Fruit fly (Drosophila melanogaster) whole organism, wandering third instar larva: ENCODE results near the gene Taf9.
A peak's percentile ranks its signal among the peaks of the same experiment; 100 is the strongest.

Experiments
- Abd-B ChIP-seq: fragments of >200 bp; optimal IDR thresholded peaks from 2 replicates; lab custom pipeline; 2017; ENCODE audit warnings: missing biosample characterization, missing genetic modification characterization
- CG32264 ChIP-seq: fragments of 200-800 bp; sonication (Bioruptor generic); optimal IDR thresholded peaks from 2 replicates; lab custom pipeline; 2016; ENCODE audit warnings: missing biosample characterization, missing genetic modification characterization
- CG9705 ChIP-seq: fragments of 200-800 bp; sonication (Bioruptor generic); optimal IDR thresholded peaks from 2 replicates; lab custom pipeline; 2018; ENCODE audit warnings: missing biosample characterization, mild to moderate bottlenecking, missing genetic modification characterization
- CrebA ChIP-seq: fragments of 200-800 bp; sonication (Bioruptor generic); optimal IDR thresholded peaks from 2 replicates; lab custom pipeline; 2016; ENCODE audit warnings: missing biosample characterization, mild to moderate bottlenecking, missing genetic modification characterization, borderline replicate concordance
- Dfd ChIP-seq: fragments of >200 bp; optimal IDR thresholded peaks from 2 replicates; lab custom pipeline; 2017; ENCODE audit warnings: missing biosample characterization, missing genetic modification characterization
- Dif ChIP-seq: fragments of 200-275, 200-300 bp; sonication (Bioruptor generic); optimal IDR thresholded peaks from 2 replicates; lab custom pipeline; 2018; ENCODE audit warnings: missing biosample characterization, missing genetic modification characterization; ENCODE audit not compliant: partially characterized antibody
- GATAd ChIP-seq: sonication (Bioruptor generic); optimal IDR thresholded peaks from 2 replicates; lab custom pipeline; 2016; ENCODE audit warnings: missing biosample characterization, missing genetic modification characterization
- HLH106 ChIP-seq: fragments of 200-800 bp; optimal IDR thresholded peaks from 3 replicates; lab custom pipeline; 2019; ENCODE audit warnings: missing biosample characterization, mild to moderate bottlenecking, missing genetic modification characterization, moderate library complexity
- Hnf4 ChIP-seq: fragments of 200-800 bp; sonication (Bioruptor generic); optimal IDR thresholded peaks from 2 replicates; lab custom pipeline; 2016; ENCODE audit warnings: missing biosample characterization, mild to moderate bottlenecking, missing genetic modification characterization
- Hr78 ChIP-seq: fragments of >200 bp; optimal IDR thresholded peaks from 2 replicates; lab custom pipeline; 2017; ENCODE audit warnings: missing biosample characterization, missing genetic modification characterization
- Hr83 ChIP-seq: fragments of 200-300 bp; sonication (Bioruptor generic); optimal IDR thresholded peaks from 2 replicates; lab custom pipeline; 2016; ENCODE audit warnings: missing biosample characterization, mild to moderate bottlenecking, missing genetic modification characterization, moderate library complexity; ENCODE audit not compliant: poor library complexity, severe bottlenecking
- Jra ChIP-seq: sonication (Bioruptor generic); optimal IDR thresholded peaks from 2 replicates; lab custom pipeline; 2016; ENCODE audit warnings: missing biosample characterization, missing genetic modification characterization
- Mio ChIP-seq: sonication (Bioruptor generic); optimal IDR thresholded peaks from 2 replicates; lab custom pipeline; 2016; ENCODE audit warnings: missing biosample characterization, missing genetic modification characterization
- Myc ChIP-seq: fragments of >200 bp; optimal IDR thresholded peaks from 2 replicates; lab custom pipeline; 2017
- N ChIP-seq: fragments of >200 bp; optimal IDR thresholded peaks from 2 replicates; lab custom pipeline; 2018; ENCODE audit warnings: missing biosample characterization, missing external identifiers, missing genetic modification characterization
- OdsH ChIP-seq: fragments of 200-800 bp; sonication (Bioruptor generic); optimal IDR thresholded peaks from 2 replicates; lab custom pipeline; 2016; ENCODE audit warnings: missing biosample characterization, mild to moderate bottlenecking, missing genetic modification characterization
- Rel ChIP-seq, 2 experiments: fragments of 200-800 bp; sonication (Bioruptor generic) in 1 of 2; optimal IDR thresholded peaks; 2 replicates in 1 of 2; 3 replicates in 1 of 2; lab custom pipeline; 2016 to 2019; ENCODE audit warnings: mild to moderate bottlenecking in 2 of 2, missing biosample characterization in 2 of 2, missing genetic modification characterization in 2 of 2, moderate library complexity in 1 of 2
- Sp1 ChIP-seq: fragments of 200-800 bp; sonication (Bioruptor generic); optimal IDR thresholded peaks from 3 replicates; lab custom pipeline; 2019; ENCODE audit warnings: missing biosample characterization, mild to moderate bottlenecking, missing genetic modification characterization, moderate library complexity
- Vsx2 ChIP-seq: fragments of 200-300, 225-300 bp; sonication (Bioruptor generic); optimal IDR thresholded peaks from 2 replicates; lab custom pipeline; 2018; ENCODE audit warnings: missing biosample characterization, missing genetic modification characterization; ENCODE audit not compliant: partially characterized antibody
- br ChIP-seq: fragments of 200-800 bp; sonication (Bioruptor generic); optimal IDR thresholded peaks from 2 replicates; lab custom pipeline; 2016; ENCODE audit warnings: missing biosample characterization, missing genetic modification characterization
- brk ChIP-seq: fragments of 200-800 bp; sonication (Bioruptor generic); optimal IDR thresholded peaks from 2 replicates; lab custom pipeline; 2016; ENCODE audit warnings: missing biosample characterization, mild to moderate bottlenecking, missing genetic modification characterization
- dl ChIP-seq, 2 experiments: fragments of 175-275, 200-275 bp in 1 of 2; fragments of 200-275 bp in 1 of 2; sonication (Bioruptor generic); optimal IDR thresholded peaks; lab custom pipeline; 2018; ENCODE audit warnings: mild to moderate bottlenecking in 2 of 2, missing biosample characterization in 2 of 2, missing genetic modification characterization in 2 of 2, moderate library complexity in 2 of 2; ENCODE audit not compliant: partially characterized antibody in 2 of 2, insufficient read depth in 1 of 2
- dmrt93B ChIP-seq: fragments of 200-800 bp; sonication (Bioruptor generic); optimal IDR thresholded peaks from 2 replicates; lab custom pipeline; 2018; ENCODE audit warnings: missing biosample characterization, mild to moderate bottlenecking, missing genetic modification characterization
- dsf ChIP-seq: sonication (Bioruptor generic); optimal IDR thresholded peaks from 2 replicates; lab custom pipeline; 2016; ENCODE audit warnings: missing biosample characterization, missing genetic modification characterization, borderline replicate concordance
- ey ChIP-seq: fragments of 200-800 bp; sonication (Bioruptor generic); optimal IDR thresholded peaks from 2 replicates; lab custom pipeline; 2016; ENCODE audit warnings: missing biosample characterization, missing genetic modification characterization
- foxo ChIP-seq, 2 experiments: fragments of 200-800 bp; sonication (Bioruptor generic); optimal IDR thresholded peaks; 2 replicates in 1 of 2; 3 replicates in 1 of 2; lab custom pipeline; 2016 to 2017; ENCODE audit warnings: missing biosample characterization in 2 of 2, missing genetic modification characterization in 2 of 2
- fru ChIP-seq: fragments of 200-800 bp; sonication (Bioruptor generic); optimal IDR thresholded peaks from 3 replicates; lab custom pipeline; 2016; ENCODE audit warnings: missing biosample characterization, mild to moderate bottlenecking, missing genetic modification characterization
- h ChIP-seq: fragments of 200-800 bp; sonication (Bioruptor generic); optimal IDR thresholded peaks from 3 replicates; lab custom pipeline; 2016; ENCODE audit warnings: missing biosample characterization, mild to moderate bottlenecking, missing genetic modification characterization
- jim ChIP-seq: fragments of 175-275, 200-325 bp; sonication (Bioruptor generic); optimal IDR thresholded peaks from 2 replicates; lab custom pipeline; 2016; ENCODE audit warnings: missing biosample characterization, mild to moderate bottlenecking, missing genetic modification characterization
- lola ChIP-seq: fragments of >200 bp; optimal IDR thresholded peaks from 2 replicates; lab custom pipeline; 2017; ENCODE audit warnings: missing biosample characterization, missing genetic modification characterization
- pan ChIP-seq: fragments of >200 bp; optimal IDR thresholded peaks from 2 replicates; lab custom pipeline; 2017
- psq ChIP-seq: fragments of 200-800 bp; sonication (Bioruptor generic); optimal IDR thresholded peaks from 3 replicates; lab custom pipeline; 2017; ENCODE audit warnings: missing biosample characterization, mild to moderate bottlenecking, missing genetic modification characterization, moderate library complexity
- rgr ChIP-seq: fragments of 200-800 bp; sonication (Bioruptor generic); optimal IDR thresholded peaks from 3 replicates; lab custom pipeline; 2016; ENCODE audit warnings: missing biosample characterization, mild to moderate bottlenecking, missing genetic modification characterization
- sage ChIP-seq: fragments of 200-800 bp; sonication (Bioruptor generic); optimal IDR thresholded peaks from 2 replicates; lab custom pipeline; 2016; ENCODE audit warnings: missing biosample characterization, mild to moderate bottlenecking, missing genetic modification characterization
- sv ChIP-seq: fragments of 200-800 bp; sonication (Bioruptor generic); optimal IDR thresholded peaks from 3 replicates; lab custom pipeline; 2016; ENCODE audit warnings: missing biosample characterization, missing genetic modification characterization
- tai ChIP-seq: sonication (Bioruptor generic); optimal IDR thresholded peaks from 2 replicates; lab custom pipeline; 2016; ENCODE audit warnings: missing biosample characterization, missing genetic modification characterization
- woc ChIP-seq: sonication (Bioruptor generic); optimal IDR thresholded peaks from 2 replicates; lab custom pipeline; 2016; ENCODE audit warnings: missing biosample characterization, mild to moderate bottlenecking, missing genetic modification characterization

Gene Taf9

DNA sequence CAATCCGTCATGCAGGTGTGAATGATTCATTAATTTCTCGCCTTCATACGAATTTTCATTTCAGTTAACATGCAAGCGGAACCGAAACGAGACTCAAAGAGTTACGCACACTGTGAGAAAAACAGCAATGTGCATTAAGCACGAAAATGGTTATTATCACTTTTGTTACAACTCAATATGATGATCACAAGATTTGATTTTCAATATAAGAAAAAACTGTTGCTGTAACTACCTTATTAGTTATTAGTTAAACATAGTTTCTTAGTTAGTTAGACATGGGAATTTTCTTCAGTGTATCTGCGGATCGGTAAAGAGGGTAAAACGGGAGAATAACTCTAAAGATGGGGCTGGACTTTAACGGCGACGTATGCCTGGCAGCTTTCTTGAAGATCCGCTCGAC lies 27.2 kb upstream of the Taf9 start:
- TF ChIP-seq HLH106 (tag; lab: Kevin White, UChicago) (peak; percentile 68), foxo (GFP tag; optimal IDR thresholded peaks at IDR 0.05; lab: Kevin White, UChicago) (peak in 1 of 2 experiments; percentile 66), psq (peak; percentile 50), Hr78 (no peak), dmrt93B (peak; percentile 37), OdsH (GFP tag; lab: Kevin White, UChicago) (peak; percentile 85), CG32264 (GFP tag; lab: Kevin White, UChicago) (no peak), fru (peak; percentile 68), CG9705 (no peak), jim (GFP tag; lab: Kevin White, UChicago) (no peak), rgr (peak; percentile 65), woc (GFP tag; lab: Kevin White, UChicago) (peak; percentile 33), br (GFP tag; lab: Kevin White, UChicago) (peak; percentile 62), Hnf4 (peak; percentile 72), h (GFP tag; lab: Kevin White, UChicago) (peak; percentile 70), brk (peak; percentile 59), Sp1 (GFP tag; lab: Kevin White, UChicago) (peak; percentile 71), CrebA (GFP tag; lab: Kevin White, UChicago) (no peak), ey (GFP tag; lab: Kevin White, UChicago) (peak; percentile 72), Mio (no peak), Jra (GFP tag; lab: Kevin White, UChicago) (peak; percentile 57)

DNA sequence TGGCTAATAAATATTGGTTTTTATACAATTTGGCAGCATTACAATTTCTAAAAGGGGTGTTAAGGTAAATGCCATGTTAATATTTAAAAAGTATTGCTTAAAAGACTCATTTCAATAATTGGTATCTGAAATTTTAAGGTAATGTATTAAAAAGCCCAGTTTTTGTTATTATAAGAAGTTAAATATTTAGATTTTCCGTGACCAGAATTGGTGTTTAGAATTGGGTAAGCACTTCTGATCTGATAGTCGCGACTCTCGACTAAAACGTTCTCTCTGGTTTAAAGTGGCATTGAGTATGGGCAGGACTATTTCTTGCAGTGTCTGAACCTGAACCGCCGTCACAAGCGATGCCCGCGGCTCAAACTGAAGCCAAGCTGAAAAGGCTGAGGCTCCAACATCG lies 25.5 kb upstream of the Taf9 start:
- TF ChIP-seq GATAd (GFP tag; lab: Kevin White, UChicago): no peak
- TF ChIP-seq Sp1 (GFP tag; lab: Kevin White, UChicago): peak; percentile 68
- peak in 1 of 2 experiments; percentile 45 for TF ChIP-seq foxo (GFP tag; optimal IDR thresholded peaks at IDR 0.05; lab: Kevin White, UChicago)
- TF ChIP-seq jim (GFP tag; lab: Kevin White, UChicago): no peak
- peak; percentile 78 for TF ChIP-seq OdsH (GFP tag; lab: Kevin White, UChicago)
- TF ChIP-seq dl (GFP tag; optimal IDR thresholded peaks at IDR 0.05; lab: Kevin White, UChicago; ENCODE audit: insufficient read depth in 1 of 2, partially characterized antibody in 2 of 2): no peak
- TF ChIP-seq dsf (GFP tag; lab: Kevin White, UChicago): no peak
- TF ChIP-seq Mio: no peak
- no peak for TF ChIP-seq lola
- peak; percentile 44 for TF ChIP-seq ey (GFP tag; lab: Kevin White, UChicago)
- no peak for TF ChIP-seq Hr78
- TF ChIP-seq h (GFP tag; lab: Kevin White, UChicago): peak; percentile 54
- no peak for TF ChIP-seq sage (GFP tag; lab: Kevin White, UChicago)
- no peak for TF ChIP-seq Rel (GFP tag; optimal IDR thresholded peaks at IDR 0.05; lab: Kevin White, UChicago)
- TF ChIP-seq Rel (tag; optimal IDR thresholded peaks at IDR 0.05; lab: Kevin White, UChicago): no peak
- no peak for TF ChIP-seq brk
- TF ChIP-seq sv: no peak
- TF ChIP-seq woc (GFP tag; lab: Kevin White, UChicago): peak; percentile 45
- TF ChIP-seq psq: peak; percentile 31
- TF ChIP-seq dmrt93B: peak; percentile 15
- TF ChIP-seq rgr: peak; percentile 3
- TF ChIP-seq fru: peak; percentile 40
- TF ChIP-seq CrebA (GFP tag; lab: Kevin White, UChicago): no peak
- no peak for TF ChIP-seq CG9705
- peak; percentile 21 for TF ChIP-seq Hnf4
- TF ChIP-seq Myc (lab: Kevin White, UChicago): no peak
- TF ChIP-seq N (GFP tag; lab: Kevin White, UChicago): no peak
- TF ChIP-seq HLH106 (tag; lab: Kevin White, UChicago): peak; percentile 58
- peak; percentile 3 for TF ChIP-seq br (GFP tag; lab: Kevin White, UChicago)
- no peak for TF ChIP-seq pan
- TF ChIP-seq CG32264 (GFP tag; lab: Kevin White, UChicago): no peak
- no peak for TF ChIP-seq Abd-B
- no peak for TF ChIP-seq Vsx2 (GFP tag; lab: Kevin White, UChicago)
- TF ChIP-seq Hr83: no peak
- TF ChIP-seq Dif (GFP tag; lab: Kevin White, UChicago): no peak
- no peak for TF ChIP-seq tai (GFP tag; lab: Kevin White, UChicago)
- no peak for TF ChIP-seq Dfd (GFP tag; lab: Kevin White, UChicago)
- no peak for TF ChIP-seq Jra (GFP tag; lab: Kevin White, UChicago)
